Fruit fly (Drosophila melanogaster): ENCODE results near the gene CG43880.

CG43880 gene

DNA sequence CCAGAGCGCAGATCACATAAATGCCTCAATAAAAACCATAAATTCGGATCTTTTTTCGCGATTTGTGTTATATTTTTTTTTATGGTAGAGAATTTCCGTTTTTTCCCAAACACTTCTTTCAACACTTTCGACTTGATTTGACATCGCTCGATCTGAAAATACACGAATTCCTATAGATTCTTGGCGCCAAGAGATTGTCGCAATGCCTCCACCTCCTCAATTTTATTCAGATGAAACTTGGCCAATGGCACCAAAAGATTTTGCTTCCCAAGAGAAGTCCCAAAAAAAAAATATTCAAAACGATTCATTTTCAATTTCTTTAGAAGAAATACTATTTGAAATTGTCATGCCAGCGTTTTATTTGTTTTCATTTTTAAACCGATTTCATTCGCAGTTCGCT, 41.6 kb downstream of the CG43880 start:
- no peak for TF ChIP-seq h (optimal IDR thresholded peaks at IDR 0.05)
- TF ChIP-seq psq (optimal IDR thresholded peaks at IDR 0.05), result no peak
- TF ChIP-seq Sin3A (optimal IDR thresholded peaks at IDR 0.05), result no peak
- no peak for TF ChIP-seq Myc (optimal IDR thresholded peaks at IDR 0.05)
- no peak for TF ChIP-seq insv (optimal IDR thresholded peaks at IDR 0.05)
- no peak for TF ChIP-seq ttk (optimal IDR thresholded peaks at IDR 0.05)

DNA sequence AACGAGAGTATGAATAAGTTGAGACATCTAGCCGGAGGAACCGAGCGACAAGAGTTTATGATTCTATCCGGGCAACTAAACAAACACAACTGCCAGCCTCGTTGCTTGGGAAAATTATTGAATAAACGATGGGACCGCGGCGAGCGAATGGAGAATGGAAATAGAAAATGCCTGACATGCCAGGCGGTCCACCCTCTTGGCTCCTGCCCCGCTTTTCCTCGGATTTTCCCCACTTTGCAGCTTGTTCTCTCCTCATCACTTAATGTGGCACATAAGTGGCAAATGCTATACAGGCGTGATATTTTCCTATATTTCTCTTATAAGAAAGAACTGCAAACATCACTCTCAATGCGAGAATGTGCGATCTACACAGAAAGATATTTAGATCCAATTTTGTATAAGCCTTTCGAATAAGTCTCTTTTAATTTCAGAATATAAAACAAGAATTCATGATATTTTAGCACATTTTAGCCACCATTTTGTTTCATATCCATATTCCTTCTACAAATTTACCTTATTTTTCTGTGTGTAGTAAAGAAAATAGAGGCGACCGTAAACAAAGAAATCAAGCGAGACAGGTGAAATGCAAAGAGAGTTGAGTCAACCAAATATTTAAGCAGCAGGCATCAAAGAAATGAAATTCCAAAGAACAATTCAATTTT, 42.5 kb downstream of the CG43880 start:
- no peak for TF ChIP-seq psq (optimal IDR thresholded peaks at IDR 0.05)
- TF ChIP-seq ttk (optimal IDR thresholded peaks at IDR 0.05), result no peak
